Worm (Caenorhabditis elegans) whole organism, L3 larva: ENCODE measurements around the gene best-2.

Source experiments
- ama-1 ChIP-seq: fragments of 150-350 bp; optimal IDR thresholded peaks from 2 replicates; lab custom pipeline; 2018
- lsy-12 ChIP-seq: sonication (generic microtip); optimal IDR thresholded peaks from 2 replicates; lab custom pipeline; 2016; ENCODE audit warnings: mild to moderate bottlenecking, missing genetic modification characterization, missing compliant biosample characterization
- nhr-76 ChIP-seq: fragments of 150-350 bp; sonication (generic microtip); optimal IDR thresholded peaks from 5 replicates; lab custom pipeline; 2014; ENCODE audit warnings: missing biosample characterization, missing genetic modification characterization
- snpc-4 ChIP-seq: fragments of 150-350 bp; optimal IDR thresholded peaks from 2 replicates; lab custom pipeline; 2014; ENCODE audit warnings: missing biosample characterization, missing genetic modification characterization
- unc-39 ChIP-seq: sonication (generic microtip); optimal IDR thresholded peaks from 4 replicates; lab custom pipeline; 2017; ENCODE audit warnings: missing biosample characterization, missing genetic modification characterization
- unc-62 ChIP-seq: fragments of 150-350 bp; sonication (generic microtip); optimal IDR thresholded peaks from 4 replicates; lab custom pipeline; 2014; ENCODE audit warnings: missing biosample characterization, missing genetic modification reagents, missing genetic modification characterization

- no peak for TF ChIP-seq ama-1
- no peak for TF ChIP-seq nhr-76 (tag; lab: Kevin White, UChicago)
- no peak for TF ChIP-seq unc-39
- TF ChIP-seq snpc-4 (tag; lab: Kevin White, UChicago): no peak
- TF ChIP-seq unc-62 (GFP tag; lab: Kevin White, UChicago): no peak
- no peak for TF ChIP-seq lsy-12 (tag; lab: Kevin White, UChicago)
Measured at ce11 chrIV:13066044-13066443, 46.8 kb downstream of the best-2 start.
